Worm (Caenorhabditis elegans) whole organism, mixed stage, embryonic: ENCODE measurements around the gene Y66D12A.19.

Experiments
- M03D4.4 ChIP-seq: sonication (generic microtip); optimal IDR thresholded peaks from 2 replicates; lab custom pipeline; 2017; ENCODE audit warnings: mild to moderate bottlenecking, missing genetic modification characterization, missing compliant biosample characterization
- bed-3 ChIP-seq: fragments of 200-800 bp; sonication (Bioruptor generic); optimal IDR thresholded peaks from 3 replicates; lab custom pipeline; 2018; ENCODE audit warnings: mild to moderate bottlenecking, missing genetic modification characterization, moderate library complexity, missing compliant biosample characterization
- blmp-1 ChIP-seq: fragments of 150-350 bp; optimal IDR thresholded peaks from 2 replicates; lab custom pipeline; 2014; ENCODE audit warnings: missing biosample characterization, missing genetic modification characterization
- ceh-39 ChIP-seq: fragments of 150-350 bp; optimal IDR thresholded peaks from 2 replicates; lab custom pipeline; 2014; ENCODE audit warnings: missing biosample characterization, missing genetic modification characterization
- ceh-43 ChIP-seq: fragments of 200-800 bp; sonication (Bioruptor generic); optimal IDR thresholded peaks from 2 replicates; lab custom pipeline; 2018; ENCODE audit warnings: mild to moderate bottlenecking, missing genetic modification characterization, moderate library complexity, missing compliant biosample characterization
- ceh-83 ChIP-seq: fragments of 200-800 bp; sonication (Bioruptor generic); optimal IDR thresholded peaks from 2 replicates; lab custom pipeline; 2018; ENCODE audit warnings: mild to moderate bottlenecking, missing genetic modification characterization, missing compliant biosample characterization
- ces-1 ChIP-seq: fragments of 150-350 bp; optimal IDR thresholded peaks from 2 replicates; lab custom pipeline; 2014; ENCODE audit warnings: missing biosample characterization, missing genetic modification reagents, missing genetic modification characterization
- cnd-1 ChIP-seq: fragments of 200-800 bp; sonication (Bioruptor generic); optimal IDR thresholded peaks from 2 replicates; lab custom pipeline; 2018; ENCODE audit warnings: mild to moderate bottlenecking, missing genetic modification characterization, missing compliant biosample characterization
- drap-1 ChIP-seq: fragments of 200-800 bp; sonication (Bioruptor generic); optimal IDR thresholded peaks from 3 replicates; lab custom pipeline; 2018; ENCODE audit warnings: mild to moderate bottlenecking, missing genetic modification characterization, missing compliant biosample characterization
- elt-1 ChIP-seq: sonication (generic microtip); optimal IDR thresholded peaks from 2 replicates; lab custom pipeline; 2017; ENCODE audit warnings: missing genetic modification characterization, mild to moderate bottlenecking, missing compliant biosample characterization, antibody characterized with exemption, moderate library complexity, borderline replicate concordance; ENCODE audit not compliant: insufficient read depth
- elt-3 ChIP-seq: fragments of 150-350 bp; optimal IDR thresholded peaks from 2 replicates; lab custom pipeline; 2014; ENCODE audit warnings: missing biosample characterization, missing genetic modification characterization
- flh-1 ChIP-seq: fragments of 200-800 bp; sonication (Bioruptor generic); optimal IDR thresholded peaks from 2 replicates; lab custom pipeline; 2018; ENCODE audit warnings: mild to moderate bottlenecking, missing genetic modification characterization, moderate library complexity, missing compliant biosample characterization
- ham-2 ChIP-seq: fragments of 200-800 bp; sonication (Bioruptor generic); optimal IDR thresholded peaks from 2 replicates; lab custom pipeline; 2018; ENCODE audit warnings: mild to moderate bottlenecking, missing genetic modification characterization, missing compliant biosample characterization
- hlh-1 ChIP-seq: fragments of 150-350 bp; optimal IDR thresholded peaks from 2 replicates; lab custom pipeline; 2014; ENCODE audit warnings: missing biosample characterization, missing genetic modification reagents, missing genetic modification characterization
- lin-13 ChIP-seq: fragments of 150-350 bp; optimal IDR thresholded peaks from 2 replicates; lab custom pipeline; 2014; ENCODE audit warnings: missing biosample characterization, missing genetic modification characterization
- lin-32 ChIP-seq: fragments of 200-800 bp; sonication (Bioruptor generic); optimal IDR thresholded peaks from 2 replicates; lab custom pipeline; 2018; ENCODE audit warnings: mild to moderate bottlenecking, missing genetic modification characterization, missing compliant biosample characterization
- mab-5 ChIP-seq: fragments of 150-350 bp; optimal IDR thresholded peaks from 2 replicates; lab custom pipeline; 2014; ENCODE audit warnings: missing biosample characterization, missing genetic modification characterization
- mep-1 ChIP-seq: fragments of 150-350 bp; optimal IDR thresholded peaks from 2 replicates; lab custom pipeline; 2017; ENCODE audit warnings: missing biosample characterization, missing genetic modification reagents, missing genetic modification characterization, inconsistent platforms
- mls-2 ChIP-seq: sonication (generic microtip); optimal IDR thresholded peaks from 2 replicates; lab custom pipeline; 2016; ENCODE audit warnings: mild to moderate bottlenecking, missing genetic modification characterization, moderate library complexity, missing compliant biosample characterization
- nhr-76 ChIP-seq: sonication (generic microtip); optimal IDR thresholded peaks from 2 replicates; lab custom pipeline; 2017; ENCODE audit warnings: missing biosample characterization, missing genetic modification characterization
- pha-4 ChIP-seq: fragments of 150-350 bp; optimal IDR thresholded peaks from 2 replicates; lab custom pipeline; 2018; ENCODE audit warnings: missing biosample characterization, missing genetic modification reagents, missing genetic modification characterization
- sem-2 ChIP-seq: fragments of 200-800 bp; sonication (Bioruptor generic); optimal IDR thresholded peaks from 2 replicates; lab custom pipeline; 2018; ENCODE audit warnings: mild to moderate bottlenecking, missing genetic modification characterization, missing compliant biosample characterization
- snpc-4 ChIP-seq: fragments of 150-350 bp; optimal IDR thresholded peaks from 2 replicates; lab custom pipeline; 2014; ENCODE audit warnings: missing biosample characterization, missing genetic modification characterization
- sptf-1 ChIP-seq: sonication (generic microtip); optimal IDR thresholded peaks from 2 replicates; lab custom pipeline; 2017; ENCODE audit warnings: mild to moderate bottlenecking, missing genetic modification characterization, moderate library complexity, missing compliant biosample characterization
- unc-39 ChIP-seq: fragments of 150-350 bp; optimal IDR thresholded peaks from 2 replicates; lab custom pipeline; 2014; ENCODE audit warnings: missing biosample characterization, missing genetic modification characterization
- unc-62 ChIP-seq: fragments of 150-350 bp; optimal IDR thresholded peaks from 2 replicates; lab custom pipeline; 2014; ENCODE audit warnings: missing biosample characterization, missing genetic modification reagents, missing genetic modification characterization
- zip-8 ChIP-seq: fragments of 150-350 bp; optimal IDR thresholded peaks from 2 replicates; lab custom pipeline; 2014; ENCODE audit warnings: missing biosample characterization, missing genetic modification characterization
- ztf-11 ChIP-seq: fragments of 150-350 bp; optimal IDR thresholded peaks from 2 replicates; lab custom pipeline; 2014; ENCODE audit warnings: missing biosample characterization, missing genetic modification characterization

The Y66D12A.19 gene

DNA sequence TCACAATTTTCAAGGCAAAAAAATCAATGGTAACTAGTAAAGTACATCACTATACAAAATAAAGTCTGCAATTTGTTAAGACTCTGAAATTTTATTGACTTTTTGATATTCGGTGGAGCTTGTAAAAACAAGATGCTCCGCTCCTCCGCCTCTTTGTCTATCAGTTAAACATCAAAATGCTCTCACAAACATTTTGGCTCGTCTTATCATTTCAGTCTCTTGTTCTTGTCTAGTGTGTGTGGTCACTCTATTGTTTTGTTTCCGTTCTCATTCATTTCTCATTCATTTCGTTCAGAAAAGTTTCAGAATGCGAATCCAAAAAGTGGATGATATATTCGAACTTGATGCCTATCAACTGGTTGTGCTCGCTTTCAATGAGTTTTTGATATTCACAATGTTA is 39.2 kb downstream of the Y66D12A.19 start, which contains the start of gene Y66D12A.13:
TSS of gene Y66D12A.13 (plus strand) at position 301 of the 400 bp plus-strand sequence.
- TF ChIP-seq zip-8 (tag; lab: Kevin White, UChicago), result no peak
- TF ChIP-seq mls-2 (tag; lab: Kevin White, UChicago), result no peak
- no peak for TF ChIP-seq ces-1 (GFP tag; lab: Kevin White, UChicago)
- TF ChIP-seq nhr-76 (tag; lab: Kevin White, UChicago), result no peak
- TF ChIP-seq elt-1, result no peak
- TF ChIP-seq sem-2 (GFP tag; lab: Kevin White, UChicago), result no peak
- TF ChIP-seq ceh-43 (GFP tag; lab: Kevin White, UChicago), result no peak
- TF ChIP-seq hlh-1, result no peak
- no peak for TF ChIP-seq flh-1 (GFP tag; lab: Kevin White, UChicago)
- TF ChIP-seq lin-13 (tag; lab: Kevin White, UChicago), result no peak
- TF ChIP-seq snpc-4 (tag; lab: Kevin White, UChicago), result no peak
- no peak for TF ChIP-seq blmp-1
- TF ChIP-seq unc-62, result no peak
- TF ChIP-seq drap-1 (GFP tag; lab: Kevin White, UChicago), result no peak
- TF ChIP-seq cnd-1 (tag; lab: Kevin White, UChicago), result no peak
- no peak for TF ChIP-seq ceh-39 (tag; lab: Kevin White, UChicago)

DNA sequence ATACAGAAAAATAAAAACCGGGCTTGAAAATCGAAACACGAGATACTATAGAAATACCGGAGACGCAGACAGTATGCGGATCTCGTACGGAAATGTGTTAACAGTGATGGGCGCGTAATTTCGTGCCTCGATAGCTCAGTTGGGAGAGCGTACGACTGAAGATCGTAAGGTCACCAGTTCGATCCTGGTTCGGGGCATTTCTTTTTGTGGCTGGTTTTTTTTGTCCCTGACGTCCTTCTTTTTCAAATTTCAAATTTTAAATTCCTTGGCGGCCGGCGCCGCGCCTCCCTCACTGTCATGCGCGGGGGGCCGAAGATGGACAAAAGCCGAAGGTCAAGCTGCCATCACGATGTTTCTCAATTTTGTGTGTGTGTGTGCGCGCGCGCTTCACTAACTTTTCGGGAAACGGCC is 45.8 kb downstream of the Y66D12A.19 start:
- TF ChIP-seq zip-8 (tag; lab: Kevin White, UChicago), result no peak
- no peak for TF ChIP-seq hlh-1
- no peak for TF ChIP-seq unc-62
- TF ChIP-seq snpc-4 (tag; lab: Kevin White, UChicago), result no peak
- no peak for TF ChIP-seq lin-32 (GFP tag; lab: Kevin White, UChicago)
- no peak for TF ChIP-seq mls-2 (tag; lab: Kevin White, UChicago)
- TF ChIP-seq ces-1 (GFP tag; lab: Kevin White, UChicago), result no peak
- TF ChIP-seq unc-39, result no peak
- TF ChIP-seq elt-1, result no peak
- TF ChIP-seq ceh-39 (tag; lab: Kevin White, UChicago), result no peak
- no peak for TF ChIP-seq ceh-83
- TF ChIP-seq pha-4, result no peak

DNA sequence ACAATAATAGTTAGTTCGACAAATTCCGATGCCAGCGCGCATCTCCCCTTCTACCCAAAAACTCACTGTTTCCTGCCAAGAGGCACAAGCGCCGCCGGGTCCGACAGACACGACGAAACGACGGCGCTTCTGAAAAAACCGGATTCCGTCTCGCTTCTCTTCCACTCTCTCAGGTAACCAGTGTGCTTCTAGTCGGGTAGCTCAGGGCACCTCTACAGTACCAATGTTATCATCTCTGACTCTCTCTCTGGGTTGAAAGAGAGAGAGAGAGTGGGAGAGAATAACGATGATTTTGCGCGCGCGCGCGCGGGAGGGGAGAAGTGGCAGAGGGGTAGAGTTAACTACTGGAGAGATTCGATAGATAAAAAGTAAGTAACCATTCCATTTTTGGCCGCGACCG is 48.0 kb downstream of the Y66D12A.19 start:
- TF ChIP-seq mep-1, result no peak
- TF ChIP-seq ztf-11 (tag; lab: Kevin White, UChicago), result no peak
- no peak for TF ChIP-seq ham-2 (GFP tag; lab: Kevin White, UChicago)

DNA sequence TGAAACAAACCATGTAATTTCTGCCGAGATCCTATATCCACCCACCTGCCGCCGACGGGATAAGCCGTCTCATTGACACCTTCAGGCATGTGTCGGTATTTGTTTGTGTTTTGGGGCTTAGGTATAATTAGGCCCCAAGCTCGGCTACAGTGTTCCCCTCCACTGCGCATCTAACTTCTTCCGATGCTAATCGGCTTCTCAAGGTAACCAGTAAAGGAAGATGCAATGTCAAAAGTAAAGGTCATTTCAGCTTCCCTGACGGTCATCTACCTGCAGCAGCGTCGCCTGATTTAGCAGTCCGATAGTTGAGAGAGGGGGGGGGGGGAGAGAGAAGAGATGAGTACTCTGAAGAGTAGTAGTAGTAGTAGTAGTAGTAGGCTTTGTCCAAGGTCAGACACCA is 49.4 kb downstream of the Y66D12A.19 start:
- TF ChIP-seq mls-2 (tag; lab: Kevin White, UChicago) (no peak), ceh-43 (GFP tag; lab: Kevin White, UChicago) (peak; percentile 1), ham-2 (GFP tag; lab: Kevin White, UChicago) (peak; percentile 87), elt-1 (peak; percentile 64), sptf-1 (tag; lab: Kevin White, UChicago) (peak; percentile 4)

DNA sequence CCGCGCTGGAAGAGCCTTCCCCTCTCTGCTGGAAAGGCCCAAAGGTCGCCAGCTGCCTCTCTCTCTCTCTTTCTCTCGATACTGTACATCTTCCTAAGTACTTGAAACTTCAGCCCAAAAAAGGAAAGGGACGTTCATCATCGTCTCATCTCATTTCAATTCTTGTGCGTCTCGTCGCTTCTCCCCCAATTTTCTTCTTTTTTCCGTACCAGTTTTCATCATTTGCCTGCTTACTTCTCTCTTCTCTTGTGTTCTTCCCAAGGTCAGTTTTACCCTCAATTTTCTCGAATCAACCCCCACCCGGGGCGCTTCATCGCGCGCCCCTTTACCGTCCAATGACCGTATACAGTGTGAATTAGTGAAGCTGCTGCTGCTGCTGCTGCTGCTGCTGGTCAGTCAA is 50.8 kb downstream of the Y66D12A.19 start:
- TF ChIP-seq ceh-83, result no peak
- TF ChIP-seq elt-1, result no peak
- TF ChIP-seq bed-3 (GFP tag; lab: Kevin White, UChicago), result no peak
- TF ChIP-seq cnd-1 (tag; lab: Kevin White, UChicago), result no peak
- TF ChIP-seq pha-4, result no peak
- TF ChIP-seq snpc-4 (tag; lab: Kevin White, UChicago), result no peak
- TF ChIP-seq mab-5 (tag; lab: Kevin White, UChicago), result no peak
- no peak for TF ChIP-seq ham-2 (GFP tag; lab: Kevin White, UChicago)
- no peak for TF ChIP-seq hlh-1
- TF ChIP-seq ceh-39 (tag; lab: Kevin White, UChicago), result no peak
- TF ChIP-seq zip-8 (tag; lab: Kevin White, UChicago), result no peak
- no peak for TF ChIP-seq lin-32 (GFP tag; lab: Kevin White, UChicago)
- TF ChIP-seq unc-62, result no peak
- no peak for TF ChIP-seq ceh-43 (GFP tag; lab: Kevin White, UChicago)
- TF ChIP-seq elt-3, result no peak
- TF ChIP-seq M03D4.4 (tag; lab: Kevin White, UChicago), result no peak
- TF ChIP-seq sem-2 (GFP tag; lab: Kevin White, UChicago), result no peak
- TF ChIP-seq ztf-11 (tag; lab: Kevin White, UChicago), result no peak
